Fruit fly (Drosophila melanogaster): Measurements from ENCODE around the gene CG7333.

Gene CG7333

DNA sequence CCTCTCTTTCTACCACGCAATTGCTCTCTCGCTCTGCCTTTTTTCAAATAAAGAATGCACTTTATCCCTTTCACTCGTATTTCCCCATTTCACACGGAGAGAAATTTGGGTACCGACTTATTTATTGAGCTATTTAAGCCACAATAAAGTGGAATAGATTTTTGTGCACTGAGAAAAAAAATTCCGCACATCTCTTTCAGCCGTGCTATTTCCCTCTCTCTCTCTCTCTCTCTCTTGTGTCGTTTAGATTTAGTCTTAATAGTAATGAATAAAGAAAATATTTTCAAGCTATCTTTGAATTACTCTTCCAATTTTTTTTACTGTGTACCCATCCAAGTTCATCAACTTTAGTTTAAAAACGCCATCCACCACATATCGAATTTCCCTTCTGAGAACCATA is 23.2 kb downstream of the CG7333 start (continued):
- TF ChIP-seq CG3919 (GFP tag; optimal IDR thresholded peaks at IDR 0.05) = peak; percentile 79
- peak; percentile 76 for TF ChIP-seq Smox (GFP tag; optimal IDR thresholded peaks at IDR 0.05)
- TF ChIP-seq achi (GFP tag; optimal IDR thresholded peaks at IDR 0.05) = peak; percentile 70
- TF ChIP-seq CG6163 (GFP tag; IDR thresholded peaks at IDR 0.05) = peak; percentile 72
- TF ChIP-seq Eip75B (GFP tag; optimal IDR thresholded peaks at IDR 0.05) = peak; percentile 83
- TF ChIP-seq dsx (GFP tag; optimal IDR thresholded peaks at IDR 0.05; ENCODE audit: poor library complexity, severe bottlenecking) = no peak
- TF ChIP-seq Ets21C (GFP tag; optimal IDR thresholded peaks at IDR 0.05) = peak; percentile 70
- TF ChIP-seq CG3032 (tag; optimal IDR thresholded peaks at IDR 0.05) = peak; percentile 54
- TF ChIP-seq dac (GFP tag; optimal IDR thresholded peaks at IDR 0.05) = peak; percentile 22
- TF ChIP-seq CG11294 (GFP tag; IDR thresholded peaks at IDR 0.05) = peak; percentile 53
- TF ChIP-seq CG10669 (GFP tag; optimal IDR thresholded peaks at IDR 0.05) = peak; percentile 65
- TF ChIP-seq fd59A (GFP tag; optimal IDR thresholded peaks at IDR 0.05) = peak; percentile 43
- peak; percentile 74 for TF ChIP-seq Hr4 (GFP tag; optimal IDR thresholded peaks at IDR 0.05)
- peak; percentile 76 for TF ChIP-seq CG34406 (GFP tag; optimal IDR thresholded peaks at IDR 0.05)
- peak; percentile 82 for TF ChIP-seq esn (GFP tag; optimal IDR thresholded peaks at IDR 0.05)
- peak; percentile 66 for TF ChIP-seq net (GFP tag; optimal IDR thresholded peaks at IDR 0.05)

DNA sequence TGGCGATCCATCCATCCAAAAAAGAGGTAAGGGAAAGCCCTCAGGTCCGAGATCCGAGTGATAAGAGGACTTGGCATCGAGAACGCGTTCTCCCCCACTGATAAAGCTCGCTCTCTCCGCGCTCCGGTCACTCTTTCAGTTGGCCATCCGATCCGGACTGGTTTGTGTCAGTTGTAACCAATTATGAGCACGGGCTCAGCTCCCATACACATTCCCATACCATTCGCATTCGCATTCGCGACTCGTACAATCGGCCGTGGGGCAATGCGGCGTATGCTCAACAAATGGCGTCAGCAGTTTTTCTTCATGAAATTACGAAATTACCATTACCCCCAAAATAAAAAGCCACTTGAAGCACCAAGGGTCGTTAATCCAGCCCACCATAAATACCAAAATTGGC is 24.0 kb downstream of the CG7333 start:
- TF ChIP-seq acj6 (GFP tag; optimal IDR thresholded peaks at IDR 0.05) (no peak), CG6163 (GFP tag; IDR thresholded peaks at IDR 0.05) (peak; percentile 10; the same call in 1 of the 3 replicates), dsx (GFP tag; optimal IDR thresholded peaks at IDR 0.05; ENCODE audit: poor library complexity, severe bottlenecking) (no peak), Gug (GFP tag; IDR thresholded peaks at IDR 0.05) (no peak), dac (GFP tag; optimal IDR thresholded peaks at IDR 0.05) (no peak), pdm3 (GFP tag; optimal IDR thresholded peaks at IDR 0.05) (no peak), eg (GFP tag; IDR thresholded peaks at IDR 0.05) (no peak), CG4318 (GFP tag; optimal IDR thresholded peaks at IDR 0.05) (no peak), CG8319 (GFP tag; optimal IDR thresholded peaks at IDR 0.05) (no peak), CG6792 (GFP tag; optimal IDR thresholded peaks at IDR 0.05) (no peak), lz (GFP tag; optimal IDR thresholded peaks at IDR 0.05) (no peak), Lpt (GFP tag; optimal IDR thresholded peaks at IDR 0.05) (no peak), Sox14 (GFP tag; optimal IDR thresholded peaks at IDR 0.05) (no peak), CG7368 (GFP tag; optimal IDR thresholded peaks at IDR 0.05) (no peak), CG8119 (GFP tag; IDR thresholded peaks at IDR 0.05) (no peak), topi (GFP tag; optimal IDR thresholded peaks at IDR 0.05) (no peak), CG16779 (tag; optimal IDR thresholded peaks at IDR 0.05) (no peak), CG8632 (GFP tag; optimal IDR thresholded peaks at IDR 0.05) (no peak), CG10631 (GFP tag; optimal IDR thresholded peaks at IDR 0.05) (no peak), CG11762 (GFP tag; optimal IDR thresholded peaks at IDR 0.05; ENCODE audit: insufficient read depth) (no peak), svp (GFP tag) (peak; percentile 56), CG9139 (GFP tag; optimal IDR thresholded peaks at IDR 0.05) (peak; percentile 2), Met (GFP tag; optimal IDR thresholded peaks at IDR 0.05) (no peak), CG1621 (tag; optimal IDR thresholded peaks at IDR 0.05) (peak; percentile 63)

DNA sequence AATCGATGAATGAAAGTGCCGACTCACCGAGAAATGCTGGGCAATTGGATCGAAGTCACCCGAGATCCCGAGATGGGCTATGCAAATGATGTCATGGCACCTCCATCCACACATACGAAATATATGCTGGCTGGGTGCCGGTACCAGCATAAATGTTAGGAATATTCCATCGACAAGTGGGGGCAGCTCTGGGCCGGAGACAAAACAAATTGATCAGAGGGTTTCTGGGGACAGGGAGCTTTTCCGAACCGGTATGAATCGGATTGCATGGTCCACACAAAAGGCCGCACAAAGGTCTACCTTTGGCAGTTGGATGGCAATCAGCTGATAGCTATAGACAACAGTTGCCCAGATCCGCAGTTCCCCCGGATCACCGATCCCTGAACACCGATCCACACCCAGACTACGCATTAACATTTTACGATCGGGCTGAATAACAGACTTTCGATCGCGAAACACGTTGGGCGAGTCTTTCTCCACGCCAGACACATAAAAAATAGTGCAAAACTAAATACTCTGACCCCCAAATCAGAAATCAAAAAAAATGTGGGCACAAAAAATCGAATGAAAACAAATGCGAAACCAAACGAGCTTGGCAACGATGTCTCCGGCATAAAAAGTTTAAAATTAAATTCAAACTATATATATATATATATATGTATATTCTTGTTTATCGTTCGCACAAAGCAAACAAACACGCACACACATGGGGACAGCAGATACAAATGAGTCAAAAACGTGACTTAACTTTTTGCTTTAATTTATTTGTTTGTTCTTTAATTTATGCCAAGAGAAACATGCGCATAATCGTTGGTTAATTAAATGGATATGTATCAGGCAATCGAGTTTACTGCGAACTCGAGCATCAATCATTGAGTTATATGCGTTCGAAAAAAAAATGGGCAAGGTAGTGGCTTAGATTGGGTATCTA is 25.1 kb downstream of the CG7333 start:
- TF ChIP-seq Eip93F (GFP tag; optimal IDR thresholded peaks at IDR 0.05) (no peak), Hr39 (GFP tag; optimal IDR thresholded peaks at IDR 0.05) (no peak), CG34406 (GFP tag; optimal IDR thresholded peaks at IDR 0.05) (no peak), ss (GFP tag; optimal IDR thresholded peaks at IDR 0.05) (peak in 1 of 2 experiments; percentile 27), CG6276 (GFP tag; optimal IDR thresholded peaks at IDR 0.05) (peak; percentile 30), Ets96B (tag; optimal IDR thresholded peaks at IDR 0.05) (peak; percentile 6), achi (GFP tag; optimal IDR thresholded peaks at IDR 0.05) (peak; percentile 3), esn (GFP tag; optimal IDR thresholded peaks at IDR 0.05) (no peak), CG6854 (GFP tag; optimal IDR thresholded peaks at IDR 0.05) (no peak), acj6 (GFP tag; optimal IDR thresholded peaks at IDR 0.05) (no peak), CG9139 (GFP tag; optimal IDR thresholded peaks at IDR 0.05) (no peak), CG32006 (GFP tag; optimal IDR thresholded peaks at IDR 0.05) (peak; percentile 28), CG1621 (tag; optimal IDR thresholded peaks at IDR 0.05) (no peak), Hr4 (GFP tag; optimal IDR thresholded peaks at IDR 0.05) (no peak), pdm3 (GFP tag; optimal IDR thresholded peaks at IDR 0.05) (no peak), topi (GFP tag; optimal IDR thresholded peaks at IDR 0.05) (no peak), CG3919 (GFP tag; optimal IDR thresholded peaks at IDR 0.05) (no peak), Ets21C (GFP tag; optimal IDR thresholded peaks at IDR 0.05) (no peak), fkh (GFP tag; optimal IDR thresholded peaks at IDR 0.05) (no peak), vri (GFP tag; optimal IDR thresholded peaks at IDR 0.05) (no peak), Eip78C (GFP tag) (peak; percentile 46)
